Worm (Caenorhabditis elegans) whole organism, L4 larva: ENCODE data around the gene lurp-2.

Experiments used
- F10B5.3 ChIP-seq: sonication (generic microtip); optimal IDR thresholded peaks from 2 replicates; lab custom pipeline; 2016; ENCODE audit warnings: mild to moderate bottlenecking, missing genetic modification characterization, missing compliant biosample characterization
- F44E2.7 ChIP-seq: fragments of 200-800 bp; sonication (Bioruptor generic); IDR thresholded peaks from 2 replicates; pipeline ENCODE4 v2.1.2; 2022; ENCODE audit warnings: missing genetic modification characterization, missing compliant biosample characterization
- T20F7.1 ChIP-seq: fragments of 200-800 bp; sonication (Bioruptor generic); optimal IDR thresholded peaks from 2 replicates; lab custom pipeline; 2018; ENCODE audit warnings: mild to moderate bottlenecking, missing genetic modification characterization, missing compliant biosample characterization
- T26A8.4 ChIP-seq: fragments of 200-800 bp; sonication (Bioruptor generic); IDR thresholded peaks from 2 replicates; pipeline ENCODE4 v1.3.6; 2022; ENCODE audit warnings: missing genetic modification characterization, missing compliant biosample characterization
- Y75B8A.6 ChIP-seq: fragments of 200-800 bp; sonication (Bioruptor generic); IDR thresholded peaks from 2 replicates; pipeline ENCODE4 v1.3.6; 2022; ENCODE audit warnings: missing genetic modification reagents, missing genetic modification characterization, missing compliant biosample characterization
- aly-2 ChIP-seq: sonication (generic microtip); optimal IDR thresholded peaks from 2 replicates; lab custom pipeline; 2018; ENCODE audit warnings: missing biosample characterization, missing genetic modification characterization
- ces-1 ChIP-seq: fragments of 150-350 bp; sonication (generic microtip); optimal IDR thresholded peaks from 4 replicates; lab custom pipeline; 2014; ENCODE audit warnings: missing biosample characterization, missing genetic modification reagents, missing genetic modification characterization
- cey-2 ChIP-seq: sonication (generic microtip); optimal IDR thresholded peaks from 3 replicates; lab custom pipeline; 2017; ENCODE audit warnings: missing genetic modification characterization, mild to moderate bottlenecking, missing compliant biosample characterization, antibody characterized with exemption, borderline replicate concordance; ENCODE audit not compliant: insufficient read depth
- ctbp-1 ChIP-seq: fragments of 200-800 bp; sonication (Bioruptor generic); IDR thresholded peaks from 2 replicates; pipeline ENCODE4 v1.3.6; 2022; ENCODE audit warnings: missing genetic modification reagents, missing genetic modification characterization, missing compliant biosample characterization
- daf-19 ChIP-seq: fragments of 200-800 bp; sonication (Bioruptor generic); conservative IDR thresholded peaks from 2 replicates; pipeline ENCODE4 v1.3.6; 2022; ENCODE audit warnings: missing genetic modification characterization, missing compliant biosample characterization
- daf-8 ChIP-seq: fragments of 200-800 bp; sonication (Bioruptor generic); IDR thresholded peaks from 2 replicates; pipeline ENCODE4 v1.3.6; 2022; ENCODE audit warnings: missing genetic modification characterization, missing compliant biosample characterization
- dmd-8 ChIP-seq: fragments of 200-800 bp; sonication (Bioruptor generic); IDR thresholded peaks from 2 replicates; pipeline ENCODE4 v1.3.6; 2022; ENCODE audit warnings: missing genetic modification characterization, missing compliant biosample characterization
- duxl-1 ChIP-seq: sonication (generic microtip); optimal IDR thresholded peaks from 2 replicates; lab custom pipeline; 2016; ENCODE audit warnings: mild to moderate bottlenecking, missing genetic modification characterization, moderate library complexity, missing compliant biosample characterization; ENCODE audit not compliant: poor library complexity
- dve-1 ChIP-seq: sonication (generic microtip); optimal IDR thresholded peaks from 2 replicates; lab custom pipeline; 2017; ENCODE audit warnings: antibody characterized with exemption, mild to moderate bottlenecking, missing genetic modification characterization, missing compliant biosample characterization; ENCODE audit not compliant: insufficient read depth
- egl-43 ChIP-seq: fragments of 200-800 bp; sonication (Bioruptor generic); IDR thresholded peaks from 2 replicates; pipeline ENCODE4 v1.3.6; 2022; ENCODE audit warnings: missing genetic modification reagents, missing genetic modification characterization, missing compliant biosample characterization
- hif-1 ChIP-seq, 2 experiments: sonication (generic microtip); optimal IDR thresholded peaks; 2 replicates each; lab custom pipeline; 2016 to 2017; ENCODE audit warnings: missing compliant biosample characterization in 2 of 2, missing genetic modification characterization in 2 of 2, missing genetic modification reagents in 2 of 2, missing genotype in 2 of 2, mild to moderate bottlenecking in 1 of 2
- hlh-11 ChIP-seq: fragments of 200-800 bp; sonication (Bioruptor generic); optimal IDR thresholded peaks from 2 replicates; lab custom pipeline; 2018; ENCODE audit warnings: mild to moderate bottlenecking, missing genetic modification characterization, missing compliant biosample characterization
- jun-1 ChIP-seq: fragments of 150-350 bp; optimal IDR thresholded peaks from 2 replicates; lab custom pipeline; 2014; ENCODE audit warnings: missing biosample characterization, missing genetic modification reagents, missing genetic modification characterization
- lin-13 ChIP-seq: fragments of 150-350 bp; optimal IDR thresholded peaks from 2 replicates; lab custom pipeline; 2014; ENCODE audit warnings: missing biosample characterization, missing genetic modification reagents, missing genetic modification characterization
- lin-29 ChIP-seq: fragments of 200-800 bp; sonication (Bioruptor generic); IDR thresholded peaks from 2 replicates; pipeline ENCODE4 v1.3.6; 2022; ENCODE audit warnings: missing genetic modification reagents, missing genetic modification characterization, missing compliant biosample characterization
- lin-38 ChIP-seq: fragments of 200-800 bp; sonication (Bioruptor generic); IDR thresholded peaks from 2 replicates; pipeline ENCODE4 v1.3.6; 2022; ENCODE audit warnings: missing genetic modification reagents, missing genetic modification characterization, missing compliant biosample characterization
- lin-39 ChIP-seq: fragments of 150-350 bp; optimal IDR thresholded peaks from 2 replicates; lab custom pipeline; 2014; ENCODE audit warnings: missing biosample characterization, missing genetic modification reagents, missing genetic modification characterization
- lir-3 ChIP-seq: sonication (generic microtip); optimal IDR thresholded peaks from 2 replicates; lab custom pipeline; 2016; ENCODE audit warnings: mild to moderate bottlenecking, missing genetic modification characterization, missing compliant biosample characterization
- lsy-2 ChIP-seq, 2 experiments: fragments of 150-350 bp in 1 of 2; sonication (generic microtip) in 1 of 2; optimal IDR thresholded peaks; 2 replicates each; lab custom pipeline; 2014 to 2017; ENCODE audit warnings: missing biosample characterization in 2 of 2, missing genetic modification characterization in 2 of 2
- madf-5 ChIP-seq, 2 experiments: fragments of 200-800 bp; sonication (Bioruptor generic); IDR thresholded peaks; 2 replicates each; pipeline ENCODE4 v1.3.6; 2022; ENCODE audit warnings: missing compliant biosample characterization in 2 of 2, missing genetic modification characterization in 2 of 2
- mdt-29 ChIP-seq: fragments of 200-800 bp; sonication (Bioruptor generic); IDR thresholded peaks from 2 replicates; pipeline ENCODE4 v1.3.6; 2022; ENCODE audit warnings: missing genetic modification reagents, missing genetic modification characterization, missing compliant biosample characterization
- mes-2 ChIP-seq: sonication (generic microtip); optimal IDR thresholded peaks from 2 replicates; lab custom pipeline; 2016; ENCODE audit warnings: missing genotype, mild to moderate bottlenecking, missing genetic modification characterization, missing compliant biosample characterization; ENCODE audit not compliant: poor library complexity, severe bottlenecking
- nhr-102 ChIP-seq: sonication (generic microtip); optimal IDR thresholded peaks from 2 replicates; lab custom pipeline; 2016; ENCODE audit warnings: mild to moderate bottlenecking, missing genetic modification characterization, moderate library complexity, missing compliant biosample characterization
- nhr-28 ChIP-seq: fragments of 150-350 bp; optimal IDR thresholded peaks from 2 replicates; lab custom pipeline; 2014; ENCODE audit warnings: missing biosample characterization, missing genetic modification characterization
- nhr-42 ChIP-seq: fragments of 200-800 bp; sonication (Bioruptor generic); IDR thresholded peaks from 2 replicates; pipeline ENCODE4 v1.3.6; 2022; ENCODE audit warnings: missing genetic modification characterization, missing compliant biosample characterization
- nhr-77 ChIP-seq: fragments of 150-350 bp; optimal IDR thresholded peaks from 2 replicates; lab custom pipeline; 2014; ENCODE audit warnings: missing biosample characterization, missing genetic modification characterization
- pha-4 ChIP-seq, 2 experiments: fragments of 150-350 bp in 1 of 2; fragments of 200-800 bp in 1 of 2; sonication (Bioruptor generic) in 1 of 2; IDR thresholded peaks in 1 of 2; optimal IDR thresholded peaks in 1 of 2; 2 replicates each; pipeline versions ENCODE4 v1.3.6 to Lab custom; 2014 to 2022; ENCODE audit warnings: missing genetic modification characterization in 2 of 2, missing genetic modification reagents in 2 of 2, missing biosample characterization in 1 of 2, missing compliant biosample characterization in 1 of 2
- php-3 ChIP-seq: fragments of 200-800 bp; sonication (Bioruptor generic); IDR thresholded peaks from 2 replicates; pipeline ENCODE4 v1.3.6; 2022; ENCODE audit warnings: missing genetic modification reagents, missing genetic modification characterization, missing compliant biosample characterization
- sdz-12 ChIP-seq: fragments of 200-800 bp; sonication (Bioruptor generic); optimal IDR thresholded peaks from 2 replicates; lab custom pipeline; 2018; ENCODE audit warnings: mild to moderate bottlenecking, missing genetic modification characterization, missing compliant biosample characterization
- snpc-1.2 ChIP-seq: fragments of 200-800 bp; sonication (Bioruptor generic); IDR thresholded peaks from 2 replicates; pipeline ENCODE4 v1.3.6; 2022; ENCODE audit warnings: missing genetic modification reagents, missing genetic modification characterization, missing compliant biosample characterization
- spr-1 ChIP-seq: sonication (generic microtip); optimal IDR thresholded peaks from 2 replicates; lab custom pipeline; 2016; ENCODE audit warnings: mild to moderate bottlenecking, missing genetic modification characterization, missing compliant biosample characterization
- spr-3 ChIP-seq: fragments of 200-800 bp; sonication (Bioruptor generic); optimal IDR thresholded peaks from 2 replicates; lab custom pipeline; 2018; ENCODE audit warnings: mild to moderate bottlenecking, missing genetic modification characterization, missing compliant biosample characterization
- tra-1 ChIP-seq: fragments of 200-800 bp; sonication (Bioruptor generic); IDR thresholded peaks from 2 replicates; pipeline ENCODE4 v1.3.6; 2022; ENCODE audit warnings: missing genetic modification reagents, missing genetic modification characterization, missing compliant biosample characterization
- unc-130 ChIP-seq: sonication (generic microtip); optimal IDR thresholded peaks from 2 replicates; lab custom pipeline; 2016; ENCODE audit warnings: missing genetic modification reagents, missing genetic modification characterization, missing compliant biosample characterization
- unc-39 ChIP-seq: sonication (generic microtip); optimal IDR thresholded peaks from 2 replicates; lab custom pipeline; 2017; ENCODE audit warnings: missing biosample characterization, missing genetic modification characterization
- unc-62 ChIP-seq, 3 experiments: fragments of 150-350 bp in 1 of 3; sonication (generic microtip); optimal IDR thresholded peaks in 2 of 3; peaks in 1 of 3; 1 replicate in 1 of 3; 2 replicates in 2 of 3; lab custom pipeline; 2014 to 2017; ENCODE audit warnings: missing biosample characterization in 3 of 3, missing genetic modification characterization in 3 of 3, missing genetic modification reagents in 3 of 3, missing genotype in 1 of 3
- zfp-2 ChIP-seq: sonication (generic microtip); optimal IDR thresholded peaks from 2 replicates; lab custom pipeline; 2016; ENCODE audit warnings: mild to moderate bottlenecking, missing genetic modification characterization, missing compliant biosample characterization
- zfp-3 ChIP-seq: fragments of 200-800 bp; sonication (Bioruptor generic); conservative IDR thresholded peaks from 2 replicates; pipeline ENCODE4 v1.3.6; 2022; ENCODE audit warnings: missing genetic modification reagents, missing genetic modification characterization, missing compliant biosample characterization
- zip-11 ChIP-seq: fragments of 200-800 bp; sonication (Bioruptor generic); IDR thresholded peaks from 2 replicates; pipeline ENCODE4 v1.3.6; 2022; ENCODE audit warnings: missing genetic modification characterization, missing compliant biosample characterization
- ztf-7 ChIP-seq: fragments of 150-350 bp; optimal IDR thresholded peaks from 2 replicates; lab custom pipeline; 2014; ENCODE audit warnings: missing biosample characterization, missing genetic modification characterization

The lurp-2 gene

DNA sequence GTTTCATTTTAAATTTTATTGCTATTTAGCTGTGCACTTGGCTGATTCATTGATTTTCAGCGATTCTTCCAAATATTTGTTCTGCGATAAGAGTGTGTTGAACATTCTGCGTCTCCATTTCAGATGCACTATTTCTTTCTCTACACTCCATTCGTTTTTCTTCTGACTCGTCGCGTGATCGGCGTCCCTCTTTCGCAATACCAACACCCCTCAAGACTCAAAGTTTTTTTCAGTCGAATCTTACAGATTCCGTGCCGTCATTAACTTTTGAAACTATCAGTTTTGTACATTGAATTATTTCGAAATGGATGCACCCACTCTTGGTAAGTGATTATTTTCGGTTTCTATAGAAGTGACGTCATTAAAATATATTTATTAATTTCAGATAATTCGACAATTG, 9.5 kb downstream of the lurp-2 start, which contains the start of gene frm-10 (continued):
- TF ChIP-seq duxl-1 (tag; lab: Kevin White, UChicago) (no peak), dmd-8 (GFP tag; lab: Robert Waterston, UW) (no peak), mes-2 (tag; lab: Kevin White, UChicago) (peak; percentile 75), pha-4 (GFP tag; IDR thresholded peaks at IDR 0.05; lab: Robert Waterston, UW) (peak; percentile 55; the same call in 1 of the 2 replicates), pha-4 (tag; optimal IDR thresholded peaks at IDR 0.05; lab: Kevin White, UChicago) (peak; percentile 88), zfp-2 (tag; lab: Kevin White, UChicago) (no peak), lin-39 (no peak), hif-1 (tag; optimal IDR thresholded peaks at IDR 0.05; lab: Kevin White, UChicago) (peak in 1 of 2 experiments; percentile 76), ctbp-1 (GFP tag; lab: Robert Waterston, UW) (no peak), zfp-3 (GFP tag; lab: Robert Waterston, UW) (no peak), lsy-2 (tag; optimal IDR thresholded peaks at IDR 0.05; lab: Kevin White, UChicago) (peak; percentile 55 to 67), lin-29 (GFP tag; lab: Robert Waterston, UW) (no peak), daf-8 (no peak), F44E2.7 (GFP tag; lab: Robert Waterston, UW) (no peak), hlh-11 (tag; lab: Kevin White, UChicago) (peak; percentile 92), T26A8.4 (peak; percentile 37; the same call in 1 of the 2 replicates), F10B5.3 (tag; lab: Kevin White, UChicago) (no peak), egl-43 (no peak), Y75B8A.6 (0 out of 2 replicates have a peak, but pooled peaks have one; percentile 31), T20F7.1 (GFP tag; lab: Kevin White, UChicago) (peak; percentile 80), zip-11 (GFP tag; lab: Robert Waterston, UW) (no peak), ztf-7 (peak; percentile 49), daf-19 (GFP tag; lab: Robert Waterston, UW) (no peak), nhr-42 (no peak), mdt-29 (GFP tag; lab: Robert Waterston, UW) (0 out of 2 replicates have a peak, but pooled peaks have one; percentile 49), cey-2 (tag; lab: Kevin White, UChicago) (no peak), spr-3 (GFP tag; lab: Kevin White, UChicago) (no peak), unc-62 (GFP tag; optimal IDR thresholded peaks at IDR 0.05 in 1 of 2; lab: Kevin White, UChicago) (no peak), unc-62 (tag; optimal IDR thresholded peaks at IDR 0.05; lab: Kevin White, UChicago) (no peak), unc-39 (tag; lab: Kevin White, UChicago) (no peak), lin-38 (GFP tag; lab: Robert Waterston, UW) (no peak), php-3 (GFP tag; lab: Robert Waterston, UW) (peak; percentile 95), tra-1 (0 out of 2 replicates have a peak, but pooled peaks have one; percentile 48), nhr-28 (tag; lab: Kevin White, UChicago) (peak; percentile 94), aly-2 (tag; lab: Kevin White, UChicago) (no peak), dve-1 (peak; percentile 93), spr-1 (peak; percentile 11), snpc-1.2 (GFP tag; lab: Robert Waterston, UW) (no peak), nhr-77 (tag; lab: Kevin White, UChicago) (peak; percentile 36), sdz-12 (no peak), ces-1 (GFP tag; lab: Kevin White, UChicago) (no peak), nhr-102 (tag; lab: Kevin White, UChicago) (peak; percentile 47), lir-3 (tag; lab: Kevin White, UChicago) (no peak), jun-1 (tag; lab: Kevin White, UChicago) (peak; percentile 28), lin-13 (GFP tag; lab: Kevin White, UChicago) (peak; percentile 58), unc-130 (GFP tag; lab: Kevin White, UChicago) (no peak), madf-5 (GFP tag; IDR thresholded peaks at IDR 0.05; lab: Robert Waterston, UW) (no peak)
